Fruit fly (Drosophila melanogaster) Kc167 (cell line): ENCODE measurements around the gene Sec71.

ENCODE experiments used
- Sin3A ChIP-seq: fragments of >200 bp; optimal IDR thresholded peaks from 2 replicates; lab custom pipeline; 2018; ENCODE audit warnings: missing external identifiers
- ttk ChIP-seq: sonication (Bioruptor generic); optimal IDR thresholded peaks from 2 replicates; lab custom pipeline; 2017; ENCODE audit warnings: missing external identifiers

dm6 chr2L:13770884-13771283, 22.4 kb upstream of the Sec71 start:
- TF ChIP-seq Sin3A (lab: Kevin White, UChicago), result no peak
- TF ChIP-seq ttk (lab: Kevin White, UChicago), result no peak
